Fruit fly (Drosophila melanogaster) whole organism, larva: ENCODE results near the gene zpg.

ENCODE experiments used
- noc ChIP-seq: fragments of 200-800 bp; sonication (Bioruptor generic); optimal IDR thresholded peaks from 3 replicates; lab custom pipeline; 2019; ENCODE audit warnings: missing biosample characterization, mild to moderate bottlenecking, missing genetic modification characterization, moderate library complexity

Gene zpg

DNA sequence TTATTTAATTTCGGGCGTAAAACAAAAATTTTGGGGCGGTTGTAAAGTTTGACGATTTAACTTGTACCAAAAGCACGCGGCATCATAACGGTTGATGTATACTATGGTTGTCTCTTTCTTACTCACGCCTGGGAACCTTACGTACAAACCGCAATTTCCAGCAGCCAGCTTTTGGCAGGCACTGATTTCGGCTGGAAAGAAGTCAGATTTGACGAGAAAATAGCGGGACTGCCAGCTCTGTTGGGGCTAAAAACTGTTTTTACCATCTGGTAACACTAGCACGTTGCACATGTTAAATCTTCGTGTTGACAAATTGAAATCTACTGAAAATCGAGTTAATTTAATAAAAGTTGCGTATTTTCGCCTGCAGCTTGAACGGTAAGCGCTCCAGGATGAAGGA, at the start of gene zpg:
TSS of gene zpg (minus strand) at position 108 of the 400 bp plus-strand sequence.
- no peak for TF ChIP-seq noc (tag; lab: Kevin White, UChicago)

DNA sequence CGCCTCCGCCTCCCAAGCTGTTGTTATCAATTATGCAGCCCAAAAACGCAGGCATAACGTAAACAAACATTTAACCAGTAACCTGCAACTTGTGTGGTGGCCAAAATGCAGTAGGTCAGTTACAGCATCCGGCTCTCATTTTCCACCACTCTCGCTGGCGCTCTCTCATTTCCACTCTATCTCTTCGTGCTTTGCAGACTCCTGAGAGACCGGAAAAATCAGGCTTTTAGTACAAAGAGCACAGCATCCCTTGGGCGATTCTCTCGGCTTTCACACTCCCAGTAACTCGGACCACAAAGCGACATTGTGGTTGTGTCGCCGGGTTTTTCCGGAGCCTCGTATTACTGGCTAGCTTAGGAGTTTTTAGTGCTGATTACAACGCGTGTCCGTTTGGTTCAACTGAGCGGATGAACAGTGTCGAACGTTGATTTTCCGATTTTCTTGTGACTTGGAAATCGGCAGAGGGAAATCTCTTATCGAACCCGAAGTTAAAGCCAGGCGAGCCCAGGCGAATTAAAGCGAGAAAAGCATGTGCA, 17.9 kb upstream of the zpg start, which contains the start of gene GluRIA:
TSS of gene GluRIA (plus strand) at position 364 of the 536 bp plus-strand sequence.
- TF ChIP-seq noc (tag; lab: Kevin White, UChicago) = no peak

DNA sequence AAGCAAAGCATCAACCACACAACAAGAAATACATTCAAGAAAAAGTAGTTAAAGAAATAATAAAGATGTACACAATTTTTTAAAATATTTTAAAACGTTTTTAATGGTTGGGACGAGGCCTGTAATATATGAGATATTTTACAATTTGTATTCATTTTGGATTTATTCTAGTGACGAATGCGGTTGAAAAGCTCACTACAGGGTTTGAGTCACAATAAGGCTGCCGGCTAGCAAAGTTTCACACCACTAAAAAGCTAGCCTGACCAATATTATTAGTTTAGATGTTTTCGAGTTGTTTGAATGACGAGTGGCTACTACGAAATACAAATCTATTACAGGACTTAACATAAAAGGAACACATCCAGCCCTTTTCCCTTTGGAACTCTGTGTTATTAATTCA, 13.2 kb upstream of the zpg start:
- no peak for TF ChIP-seq noc (tag; lab: Kevin White, UChicago)

DNA sequence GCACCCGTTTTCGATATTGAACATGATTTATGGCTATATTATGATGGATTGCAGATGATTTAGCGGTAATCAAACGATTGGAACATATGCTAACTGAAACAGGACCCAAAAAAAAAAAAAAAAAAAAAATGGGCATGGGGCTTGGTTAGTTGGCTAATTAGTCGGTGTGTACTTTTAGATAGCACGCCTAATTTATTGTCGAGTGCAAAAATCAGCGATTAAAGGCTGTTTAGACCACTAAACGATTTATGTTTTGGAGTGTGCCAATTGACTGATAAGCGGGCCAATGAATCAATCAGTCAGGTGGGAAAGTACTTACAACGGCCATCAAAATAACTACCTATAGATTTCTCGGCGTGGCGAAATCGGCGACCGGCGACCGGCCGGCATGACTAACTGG, 9.3 kb upstream of the zpg start:
- TF ChIP-seq noc (tag; lab: Kevin White, UChicago) = peak; percentile 16

DNA sequence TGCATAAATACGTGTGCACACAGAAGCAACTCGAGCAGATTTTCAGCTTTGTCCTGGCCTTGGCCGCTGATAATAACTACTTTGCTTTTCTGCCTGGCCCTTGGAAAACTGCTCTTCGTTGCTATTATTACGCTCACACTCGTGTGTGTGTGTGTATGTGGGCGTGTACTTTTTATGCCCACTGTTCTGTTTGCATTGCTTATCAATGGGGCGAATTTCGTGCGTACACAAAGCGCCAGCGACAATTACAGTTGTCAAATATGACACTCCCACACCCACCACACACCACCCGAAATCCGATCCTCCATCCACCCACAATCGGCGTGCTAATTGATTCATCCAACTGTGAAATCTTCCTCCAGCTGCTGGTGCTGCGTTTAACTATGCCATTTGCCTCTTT, 6.8 kb upstream of the zpg start:
- no peak for TF ChIP-seq noc (tag; lab: Kevin White, UChicago)

DNA sequence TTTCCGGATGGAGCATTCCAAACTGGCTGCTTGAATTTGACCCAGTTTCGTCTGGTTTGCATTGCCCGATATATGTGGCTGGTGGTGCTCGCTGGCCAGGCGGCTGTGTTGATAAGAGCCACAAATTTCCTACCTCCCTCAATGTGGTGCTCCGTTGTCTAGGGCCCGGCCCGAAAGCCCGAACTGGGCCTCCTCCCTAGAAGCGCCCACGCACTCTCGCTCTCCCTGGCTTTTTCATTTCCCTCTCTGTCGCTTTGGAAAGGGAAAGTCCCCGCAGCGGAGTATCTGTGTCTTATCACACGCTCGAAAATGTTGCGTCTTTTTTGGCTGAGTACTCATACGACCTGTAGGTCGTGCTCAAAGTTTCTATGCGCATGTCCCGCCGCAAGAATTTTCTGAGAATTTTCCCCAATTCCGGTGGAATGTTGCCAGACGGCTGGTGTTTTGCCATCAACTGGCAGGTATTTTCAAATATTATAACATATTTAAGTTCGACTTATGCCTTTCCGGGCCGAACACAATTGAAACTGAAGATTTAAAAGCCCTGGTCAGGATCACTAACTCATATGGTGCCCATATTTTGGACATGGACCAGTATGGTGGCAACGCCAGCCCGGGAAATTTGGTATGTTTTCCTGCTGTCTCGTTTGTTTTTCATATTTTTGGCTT, 3.2 kb upstream of the zpg start, which contains the start of gene axed:
TSS of gene axed (plus strand) at position 442 of the 669 bp plus-strand sequence.
- no peak for TF ChIP-seq noc (tag; lab: Kevin White, UChicago)

DNA sequence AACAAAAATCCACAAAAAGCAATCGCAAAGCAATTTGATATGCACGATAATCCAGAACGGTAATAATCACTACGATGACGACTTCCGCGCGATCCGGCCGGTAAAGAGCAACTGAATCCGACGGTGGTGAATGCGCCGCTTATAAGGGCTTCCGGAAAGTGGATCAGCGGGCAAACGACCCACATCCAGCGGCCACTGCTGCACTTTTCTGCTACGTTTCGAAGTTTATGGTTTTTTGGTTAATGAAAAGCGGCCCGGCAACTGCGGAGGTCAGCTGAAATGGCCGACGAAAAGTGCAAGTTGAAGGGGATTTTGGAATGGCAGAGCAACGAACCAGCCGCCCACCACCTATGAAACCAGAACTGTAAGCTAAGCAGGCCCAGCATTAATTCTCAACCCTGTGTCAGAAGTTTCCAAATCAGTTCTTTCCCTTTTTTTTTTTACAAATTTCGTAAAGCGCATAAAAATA, 2.5 kb downstream of the zpg start, which contains the start of the genes ndl and Rexo5:
TSS of gene ndl (minus strand) at position 101 of the 469 bp plus-strand sequence.
TSS of gene Rexo5 (plus strand) at position 419 of the 469 bp plus-strand sequence.
- no peak for TF ChIP-seq noc (tag; lab: Kevin White, UChicago)

DNA sequence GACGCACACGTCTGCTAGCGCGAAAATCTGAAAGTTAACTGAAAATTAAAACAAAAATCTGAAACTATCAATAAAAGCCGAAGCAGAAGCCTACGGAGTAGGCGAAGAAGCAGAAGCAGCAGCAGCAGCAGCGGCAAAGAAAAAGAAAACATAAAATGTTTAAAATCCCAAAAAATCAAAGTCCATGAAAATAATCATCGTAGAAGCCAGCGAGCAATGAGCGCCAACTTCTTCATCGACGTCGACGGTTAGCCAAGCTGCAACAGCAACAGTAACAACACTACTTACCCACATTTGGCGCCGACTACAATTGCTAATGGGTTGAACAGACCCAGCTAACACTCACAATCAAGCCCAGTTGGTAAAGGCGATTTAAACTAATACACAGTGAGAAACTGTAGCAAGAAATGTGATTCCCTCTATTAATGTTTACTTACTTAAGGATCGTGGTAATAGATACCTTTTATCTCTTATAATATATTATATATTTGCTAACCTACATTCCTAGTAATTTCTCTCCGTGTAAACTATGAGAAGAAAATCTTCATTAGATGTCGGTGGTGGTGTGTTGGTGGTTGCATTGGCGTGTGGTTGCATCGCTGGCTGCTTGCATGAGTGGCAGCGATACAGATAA, 16.3 kb downstream of the zpg start, which contains the start of gene jv:
TSS of gene jv (minus strand) at position 51 of the 634 bp plus-strand sequence.
- TF ChIP-seq noc (tag; lab: Kevin White, UChicago) = no peak

DNA sequence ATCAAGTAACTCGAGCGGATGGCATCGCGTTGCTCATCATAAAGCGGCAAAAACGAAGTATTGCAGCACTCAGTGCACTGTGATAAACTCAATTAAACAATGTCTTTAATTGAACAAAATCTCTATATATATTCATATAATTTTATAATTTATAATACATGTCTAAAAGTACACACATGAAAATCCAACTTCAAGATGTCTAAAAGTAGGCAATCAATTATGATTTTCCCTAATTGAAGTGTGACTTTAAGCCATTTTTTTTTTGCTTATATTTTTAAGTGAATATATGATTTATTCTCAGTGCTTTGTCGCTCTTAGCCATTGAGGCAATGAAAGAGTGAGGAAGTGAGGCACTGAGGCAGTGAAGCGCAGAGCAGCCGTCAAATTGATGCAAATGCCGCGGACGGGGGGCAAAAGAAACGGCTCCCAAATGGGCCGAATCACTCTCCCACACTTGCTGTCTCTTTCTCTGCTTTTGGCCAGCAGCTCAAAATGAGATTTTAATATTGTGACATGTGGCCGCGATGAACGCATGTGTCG, 28.4 kb downstream of the zpg start:
- no peak for TF ChIP-seq noc (tag; lab: Kevin White, UChicago)

DNA sequence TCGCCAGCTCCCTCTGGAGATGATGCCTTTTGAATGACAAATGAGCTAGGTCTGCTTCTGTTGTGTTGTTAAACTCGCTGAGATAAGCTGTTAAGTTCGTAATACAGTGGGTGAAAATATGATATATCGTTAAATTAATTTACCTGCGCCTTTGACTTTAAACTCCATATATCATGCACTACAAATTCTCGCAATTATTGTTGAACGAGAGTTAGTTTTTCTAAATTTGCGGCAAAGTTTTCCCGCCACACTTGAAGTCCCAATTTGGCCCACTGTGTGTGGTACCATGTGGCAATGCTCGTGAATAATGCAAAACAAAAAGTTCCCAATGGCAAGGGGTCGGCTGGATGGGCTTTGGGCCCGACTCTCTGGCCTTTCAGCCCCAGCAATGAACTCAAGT, 29.1 kb downstream of the zpg start:
- TF ChIP-seq noc (tag; lab: Kevin White, UChicago) = no peak

DNA sequence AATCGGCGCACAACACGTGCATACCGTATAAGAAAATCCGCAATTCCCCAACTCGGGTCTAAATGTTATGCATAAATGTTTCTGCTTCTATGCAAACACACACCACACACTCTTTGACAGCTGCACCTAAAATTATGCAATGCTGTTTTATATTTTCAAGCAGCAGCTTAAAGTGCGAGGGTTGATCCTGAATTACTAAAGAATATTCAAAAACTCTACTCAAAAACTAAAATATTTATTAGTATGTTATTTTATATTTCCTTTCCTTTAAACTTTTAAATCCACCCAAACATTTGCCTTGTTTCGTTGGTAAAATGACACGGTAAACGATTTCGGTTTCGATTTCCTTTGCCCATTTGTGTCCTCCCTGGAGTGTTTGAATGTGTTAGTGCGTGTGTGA, 44.8 kb downstream of the zpg start:
- TF ChIP-seq noc (tag; lab: Kevin White, UChicago) = no peak

DNA sequence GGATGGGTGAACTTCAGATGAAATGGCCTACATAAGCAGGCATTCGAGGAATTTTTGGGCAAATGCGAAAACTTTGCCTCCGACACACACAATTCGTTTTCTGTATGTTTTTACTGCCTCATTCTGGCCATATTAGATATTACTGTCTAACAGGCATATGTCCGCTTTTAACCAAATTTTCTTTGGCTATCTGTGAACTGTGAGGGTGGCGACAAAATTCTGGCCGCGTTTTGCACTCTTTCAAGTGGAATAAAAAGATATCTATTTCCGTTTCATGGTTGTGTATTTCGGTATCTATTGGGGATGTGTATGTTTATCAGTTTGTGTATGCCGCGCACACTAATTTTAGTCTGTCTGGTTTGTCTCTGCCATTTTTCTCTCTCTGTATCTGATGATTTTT, 47.3 kb downstream of the zpg start:
- no peak for TF ChIP-seq noc (tag; lab: Kevin White, UChicago)

DNA sequence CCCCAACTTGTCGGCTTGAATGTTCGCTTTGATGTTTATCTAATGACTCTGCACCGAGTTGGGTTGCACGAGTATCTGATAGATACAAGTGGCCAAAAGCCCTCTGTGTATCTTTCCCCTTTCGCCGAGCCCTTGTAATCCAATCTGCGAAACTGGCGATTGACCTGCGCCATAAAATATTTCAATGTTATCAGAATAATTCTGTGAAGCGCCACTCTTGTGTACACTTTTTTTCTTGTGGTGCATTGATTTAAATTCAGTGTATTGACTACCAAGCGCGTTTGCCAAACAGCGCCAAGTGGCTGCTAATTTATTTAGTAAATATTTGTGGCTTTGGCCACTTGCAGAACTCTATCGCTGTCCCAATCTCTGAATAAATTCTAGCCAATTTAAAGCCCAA, 49.6 kb downstream of the zpg start:
- peak; percentile 6 for TF ChIP-seq noc (tag; lab: Kevin White, UChicago)
